Worm (Caenorhabditis elegans) whole organism, mixed stage, embryonic: ENCODE data around the gene nstp-7.

Experiments used
- nhr-28 ChIP-seq: fragments of 150-350 bp; optimal IDR thresholded peaks from 2 replicates; lab custom pipeline; 2014; ENCODE audit warnings: missing biosample characterization, missing genetic modification characterization
- pha-4 ChIP-seq: fragments of 150-350 bp; optimal IDR thresholded peaks from 2 replicates; lab custom pipeline; 2018; ENCODE audit warnings: missing biosample characterization, missing genetic modification reagents, missing genetic modification characterization
- snpc-4 ChIP-seq: fragments of 150-350 bp; optimal IDR thresholded peaks from 2 replicates; lab custom pipeline; 2014; ENCODE audit warnings: missing biosample characterization, missing genetic modification characterization

- TF ChIP-seq nhr-28 (tag; lab: Kevin White, UChicago) (no peak), snpc-4 (no peak), pha-4 (tag; lab: Kevin White, UChicago) (no peak)
Measured at ce11 chrV:608844-609243, 27.1 kb downstream of the nstp-7 start, which contains the start of gene srw-109.
